Fruit fly (Drosophila melanogaster): ENCODE measurements around the gene kmr.

Gene kmr

DNA sequence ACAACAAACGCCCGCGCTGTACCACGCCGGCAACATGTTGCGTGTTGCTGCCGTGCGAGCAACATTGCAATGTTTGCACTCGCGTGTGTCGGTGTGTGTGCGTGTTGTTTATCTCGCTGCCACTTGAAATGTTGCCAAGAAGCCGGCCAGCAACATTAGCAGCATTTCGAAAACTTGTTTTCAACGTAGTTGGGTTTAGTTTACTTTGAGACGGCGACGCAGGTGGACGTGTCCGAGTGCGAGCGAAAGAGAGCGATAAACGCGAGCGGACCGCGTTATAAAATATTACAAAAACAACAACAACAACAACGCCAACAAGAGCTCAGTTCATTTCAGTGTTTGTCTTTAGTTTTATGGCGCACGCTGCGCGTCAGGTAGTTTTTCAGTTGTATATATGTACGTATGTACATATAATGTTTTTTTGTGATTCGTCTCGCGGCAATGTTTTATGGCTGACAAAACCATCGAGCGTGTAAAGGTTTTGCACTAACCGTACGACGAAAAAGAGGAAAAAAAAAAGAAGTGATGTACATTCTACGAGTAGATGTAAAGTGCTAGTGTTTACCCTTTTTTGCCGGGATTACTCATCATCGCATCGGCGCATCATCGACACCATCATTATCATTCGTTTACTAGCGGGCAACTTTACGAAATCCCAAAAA, at the start of gene kmr:
kmr (plus strand) TSS at position 196 of the 662 bp plus-strand sequence.
- peak; percentile 29 for TF ChIP-seq noc (tag; optimal IDR thresholded peaks at IDR 0.05)

- no peak for TF ChIP-seq noc (tag; optimal IDR thresholded peaks at IDR 0.05)
Measured at dm6 chr3R:13665992-13666391, 49.0 kb upstream of the kmr start.

DNA sequence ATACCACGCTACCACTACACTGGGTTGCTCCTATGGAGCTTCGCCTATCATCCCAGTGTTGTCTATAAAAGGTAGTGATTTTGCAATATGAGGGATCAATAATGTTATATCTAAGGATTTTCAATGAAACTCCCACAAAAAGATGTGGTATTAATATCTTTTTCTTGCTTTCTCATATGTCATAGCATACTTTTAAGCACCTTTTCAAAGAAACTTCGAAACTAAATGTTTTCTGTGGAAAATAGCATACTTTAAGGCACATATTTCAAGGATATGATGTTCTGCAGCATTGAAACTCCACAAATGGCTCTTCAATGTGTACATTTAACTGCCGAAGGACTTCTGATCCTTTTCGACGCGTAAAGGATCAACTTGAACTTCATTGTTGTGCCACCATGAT, 42.1 kb upstream of the kmr start:
- TF ChIP-seq noc (tag; optimal IDR thresholded peaks at IDR 0.05) = no peak

dm6 chr3R:13674492-13675033, 40.4 kb upstream of the kmr start, which contains the start of gene Task6:
Task6 (minus strand) TSS chr3R:13674542.
- no peak for TF ChIP-seq noc (tag; optimal IDR thresholded peaks at IDR 0.05)

- TF ChIP-seq noc (tag; optimal IDR thresholded peaks at IDR 0.05) = no peak
Measured at dm6 chr3R:13676137-13677086, 38.6 kb upstream of the kmr start, which contains the start of the genes Lkb1 and CG9588. Lkb1 (plus strand) TSS chr3R:13676549. CG9588 (minus strand) TSS chr3R:13676681.

- no peak for TF ChIP-seq noc (tag; optimal IDR thresholded peaks at IDR 0.05)
Measured at dm6 chr3R:13682994-13683623, 31.9 kb upstream of the kmr start.

DNA sequence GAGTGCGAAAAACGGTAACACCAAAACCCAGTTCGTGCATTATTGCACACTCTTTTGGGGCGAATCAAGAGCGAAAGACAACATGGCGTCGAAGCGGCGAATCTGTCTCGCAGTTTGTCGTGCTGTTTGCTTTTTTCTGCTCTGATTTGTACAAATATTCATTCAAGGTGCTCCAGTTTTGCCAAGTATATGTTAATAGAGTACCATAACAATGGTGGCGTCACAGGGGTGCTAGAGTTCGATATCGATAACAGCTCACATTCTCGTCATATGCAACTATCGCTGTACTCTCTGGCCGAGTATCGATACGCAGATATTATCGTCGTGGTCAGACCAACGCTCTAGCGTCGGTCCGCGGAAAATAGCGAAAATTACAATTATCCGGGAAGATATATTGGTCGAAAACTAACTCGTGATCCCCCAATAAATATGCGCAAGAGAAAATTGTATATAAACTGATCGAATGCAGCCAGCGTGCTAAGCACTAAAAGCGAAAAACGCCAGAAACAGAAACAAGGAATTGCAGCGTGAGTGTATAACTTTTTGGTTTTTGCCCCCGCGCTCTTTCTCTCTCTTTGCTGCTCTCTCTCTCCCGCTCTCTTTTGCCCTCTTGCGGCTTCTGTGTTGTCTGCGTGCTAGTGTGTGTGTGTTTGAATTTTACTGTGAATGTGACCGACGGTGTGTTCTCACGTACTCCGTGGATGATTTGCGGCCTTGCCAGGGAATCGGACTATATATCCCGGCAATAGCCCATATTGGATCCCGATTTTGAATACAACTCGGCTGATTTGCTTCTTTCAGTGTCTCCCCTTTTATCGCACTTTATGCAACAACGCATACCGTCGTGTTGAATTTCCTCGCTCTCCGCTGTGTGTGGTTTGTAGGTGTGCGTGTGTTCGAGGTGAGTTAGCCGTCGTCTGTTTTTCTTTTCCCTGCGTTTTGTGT, 31.1 kb upstream of the kmr start, which contains the start of gene flfl:
flfl (plus strand) TSS at position 298 of the 945 bp plus-strand sequence.
- no peak for TF ChIP-seq noc (tag; optimal IDR thresholded peaks at IDR 0.05)

DNA sequence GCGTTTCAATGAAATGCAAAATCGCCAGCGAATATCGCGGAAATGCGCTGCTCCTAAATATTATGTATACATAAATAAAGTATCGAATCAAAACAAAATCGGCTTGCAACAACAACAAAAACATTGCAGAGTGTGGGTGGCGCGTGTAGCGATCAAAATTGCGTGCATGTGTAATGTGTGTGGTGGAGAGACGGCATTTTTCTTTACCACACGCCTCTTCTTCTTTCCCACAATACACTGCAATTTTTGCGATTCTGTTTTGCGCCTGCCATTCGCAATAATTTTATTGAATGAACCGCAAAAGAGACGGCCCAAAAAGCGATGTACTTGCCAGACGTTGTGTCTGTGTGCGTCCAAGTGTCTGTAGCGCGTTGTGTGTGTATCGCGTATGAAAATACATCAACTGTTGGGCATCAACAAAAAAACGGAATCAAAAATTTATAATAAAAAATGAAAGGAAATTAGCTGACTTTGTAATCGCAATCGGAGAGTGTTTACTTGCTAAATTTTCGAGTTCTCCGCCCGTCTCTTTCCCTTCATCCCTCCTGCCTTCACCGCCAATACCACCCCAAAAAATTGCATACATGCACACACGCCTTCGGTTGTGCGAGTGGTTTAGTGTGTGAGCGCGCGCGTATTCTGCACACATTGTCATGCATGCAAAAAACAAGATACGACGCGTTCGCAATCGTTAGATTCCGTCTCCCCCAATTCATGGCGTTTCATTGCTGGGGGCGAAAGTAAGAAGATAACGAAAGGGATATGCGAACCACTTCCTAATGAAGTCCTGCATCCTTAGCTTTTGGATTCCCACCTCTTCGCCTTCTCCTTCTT, 30.2 kb upstream of the kmr start:
- peak; percentile 22 for TF ChIP-seq noc (tag; optimal IDR thresholded peaks at IDR 0.05)

dm6 chr3R:13685969-13686368, 29.0 kb upstream of the kmr start:
- no peak for TF ChIP-seq noc (tag; optimal IDR thresholded peaks at IDR 0.05)

- peak; percentile 63 for TF ChIP-seq noc (tag; optimal IDR thresholded peaks at IDR 0.05)
Measured at dm6 chr3R:13686371-13687211, 28.4 kb upstream of the kmr start, which contains the start of gene omd. omd (minus strand) TSS chr3R:13687210.

dm6 chr3R:13693753-13694152, 21.3 kb upstream of the kmr start, which contains the start of gene CG14367:
CG14367 (plus strand) TSS chr3R:13694053.
- no peak for TF ChIP-seq noc (tag; optimal IDR thresholded peaks at IDR 0.05)

dm6 chr3R:13699350-13699749, 15.7 kb upstream of the kmr start:
- TF ChIP-seq noc (tag; optimal IDR thresholded peaks at IDR 0.05) = no peak

DNA sequence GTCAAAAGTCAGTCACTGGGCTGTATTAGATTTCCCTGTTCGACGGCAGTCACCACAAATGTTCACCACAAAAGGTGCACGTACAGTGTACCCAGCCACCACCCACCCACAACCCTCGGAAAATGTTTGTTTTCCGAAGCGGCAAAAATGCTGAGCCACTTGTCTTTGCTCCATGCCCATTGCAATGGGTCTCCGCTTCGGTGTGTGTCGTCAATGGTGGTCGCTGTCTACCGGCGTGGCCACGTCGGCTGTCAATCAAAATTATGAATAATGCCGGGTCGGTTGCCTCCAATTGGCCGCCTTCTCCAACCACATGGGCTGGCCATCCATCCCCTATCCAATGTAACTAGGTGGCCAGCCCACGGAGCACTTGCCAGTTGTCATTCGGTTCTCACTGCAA, 14.8 kb upstream of the kmr start, which contains the start of gene ninaB:
ninaB (plus strand) TSS at position 374 of the 400 bp plus-strand sequence.
- TF ChIP-seq noc (tag; optimal IDR thresholded peaks at IDR 0.05) = no peak
